Fruit fly (Drosophila melanogaster): ENCODE data around the gene CG4213.

Gene CG4213

DNA sequence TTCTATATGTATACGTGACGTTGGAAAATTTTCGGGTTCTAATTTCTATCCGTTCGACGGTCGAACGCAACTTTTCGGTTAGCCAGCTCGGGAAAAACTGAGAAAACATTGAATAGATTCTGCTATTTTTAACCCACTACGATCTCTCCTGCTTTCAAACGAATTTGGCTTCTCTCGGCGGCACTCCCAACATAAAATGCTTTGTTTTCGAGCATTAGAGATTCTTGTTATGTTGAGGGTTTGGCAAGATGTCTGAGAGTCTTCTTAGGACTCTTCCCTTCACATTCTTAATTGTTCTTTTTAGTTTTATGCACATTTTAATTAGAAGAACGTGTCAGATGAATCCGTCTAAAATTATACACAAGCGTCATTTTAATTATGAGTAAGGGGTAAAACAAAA lies at the start of gene CG4213:
CG4213 (minus strand) TSS at position 101 of the 400 bp plus-strand sequence.
- no peak for TF ChIP-seq Crg-1 (GFP tag; optimal IDR thresholded peaks at IDR 0.05)
- no peak for TF ChIP-seq cic (GFP tag; optimal IDR thresholded peaks at IDR 0.05)
- no peak for TF ChIP-seq pad (GFP tag; optimal IDR thresholded peaks at IDR 0.05)
- TF ChIP-seq CG5204 (GFP tag; optimal IDR thresholded peaks at IDR 0.05) = no peak
- TF ChIP-seq cnc (optimal IDR thresholded peaks at IDR 0.05) = no peak
- no peak for TF ChIP-seq CG1620 (GFP tag; optimal IDR thresholded peaks at IDR 0.05)
- TF ChIP-seq Mnt (GFP tag; optimal IDR thresholded peaks at IDR 0.05) = no peak
- TF ChIP-seq CG12768 (GFP tag; optimal IDR thresholded peaks at IDR 0.05) = no peak

DNA sequence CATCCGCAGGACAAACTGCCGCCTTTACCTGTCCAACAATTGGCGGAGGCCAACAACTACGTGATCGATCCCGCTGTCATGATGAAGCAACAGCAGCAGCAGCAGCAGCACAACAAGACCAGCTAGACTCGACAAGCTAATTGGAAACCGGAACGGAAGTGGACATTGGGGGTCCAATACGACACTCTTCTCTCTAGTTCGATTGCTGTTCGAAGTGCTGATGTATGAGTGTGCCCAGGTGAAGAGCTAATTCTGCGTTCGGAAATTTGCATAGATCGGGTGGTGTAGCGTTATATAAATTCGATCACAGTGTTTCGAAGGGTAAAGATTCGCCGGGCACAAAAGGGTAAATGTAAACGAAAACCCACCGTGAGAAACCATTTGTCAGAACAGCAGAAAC lies 45.1 kb upstream of the CG4213 start:
- TF ChIP-seq kay (GFP tag; ENCODE audit: borderline replicate concordance) = no peak
- no peak for TF ChIP-seq CG7101 (tag; optimal IDR thresholded peaks at IDR 0.05)
- no peak for TF ChIP-seq CG5204 (GFP tag; optimal IDR thresholded peaks at IDR 0.05)
- no peak for TF ChIP-seq CG1620 (GFP tag; optimal IDR thresholded peaks at IDR 0.05)
- no peak for TF ChIP-seq Crg-1 (GFP tag; optimal IDR thresholded peaks at IDR 0.05)
- no peak for TF ChIP-seq toe (GFP tag; optimal IDR thresholded peaks at IDR 0.05)
- TF ChIP-seq CG7045 (GFP tag; optimal IDR thresholded peaks at IDR 0.05) = no peak
- TF ChIP-seq Mnt (GFP tag; optimal IDR thresholded peaks at IDR 0.05) = no peak
- TF ChIP-seq CG12768 (GFP tag; optimal IDR thresholded peaks at IDR 0.05) = no peak
- TF ChIP-seq bab1 (GFP tag; optimal IDR thresholded peaks at IDR 0.05) = no peak
- no peak for TF ChIP-seq cic (GFP tag; optimal IDR thresholded peaks at IDR 0.05)
- no peak for TF ChIP-seq CG33017 (tag; optimal IDR thresholded peaks at IDR 0.05)
- TF ChIP-seq pad (GFP tag; optimal IDR thresholded peaks at IDR 0.05) = no peak
- no peak for TF ChIP-seq CG11617 (GFP tag; optimal IDR thresholded peaks at IDR 0.05)

DNA sequence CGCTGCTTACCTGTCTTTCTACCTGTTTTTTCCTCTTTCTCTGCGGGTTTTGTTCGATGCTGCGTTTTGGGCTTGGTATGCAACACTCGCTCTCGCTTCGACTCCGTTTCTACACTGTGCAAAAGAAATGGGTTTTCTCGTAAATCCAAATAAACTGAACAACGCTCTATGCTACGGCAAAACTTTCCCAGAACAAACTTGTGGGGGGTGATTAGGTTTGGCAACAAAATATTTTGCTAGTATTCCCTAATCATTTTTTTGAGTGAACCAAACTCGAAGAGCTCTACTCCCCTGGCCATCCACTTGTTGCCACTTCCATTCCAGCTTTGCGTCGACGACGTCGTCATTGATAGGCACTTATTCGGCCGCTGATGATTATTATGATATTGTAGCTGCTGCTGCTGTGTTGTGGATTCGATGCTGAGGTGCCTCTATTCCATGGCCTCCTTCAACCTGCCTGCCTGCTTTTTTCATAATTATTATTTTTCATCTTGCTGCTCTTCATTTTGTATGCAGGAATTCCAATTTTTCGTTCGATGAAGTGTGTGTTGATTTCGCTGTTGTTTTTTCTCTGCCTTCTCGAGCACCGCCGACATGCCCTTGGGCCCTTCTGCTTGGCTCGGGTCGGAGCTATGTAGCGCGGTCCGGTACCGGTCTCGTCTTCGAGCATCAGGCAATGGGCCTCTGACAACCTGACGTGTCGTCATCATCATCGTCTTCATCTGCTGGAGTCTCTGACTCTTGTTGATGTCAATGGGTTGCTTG lies 40.1 kb upstream of the CG4213 start:
- TF ChIP-seq bab1 (GFP tag; optimal IDR thresholded peaks at IDR 0.05) = no peak
- TF ChIP-seq Mnt (GFP tag; optimal IDR thresholded peaks at IDR 0.05) = no peak
- TF ChIP-seq CG14711 (tag; optimal IDR thresholded peaks at IDR 0.05) = no peak
- no peak for TF ChIP-seq CG11617 (GFP tag; optimal IDR thresholded peaks at IDR 0.05)
- no peak for TF ChIP-seq ovo (GFP tag; optimal IDR thresholded peaks at IDR 0.05)
- no peak for TF ChIP-seq CG12768 (GFP tag; optimal IDR thresholded peaks at IDR 0.05)
- no peak for TF ChIP-seq CG7045 (GFP tag; optimal IDR thresholded peaks at IDR 0.05)
- TF ChIP-seq pad (GFP tag; optimal IDR thresholded peaks at IDR 0.05) = no peak
- TF ChIP-seq toe (GFP tag; optimal IDR thresholded peaks at IDR 0.05) = no peak
- TF ChIP-seq kay (GFP tag; ENCODE audit: borderline replicate concordance) = no peak
- TF ChIP-seq Clk (GFP tag; optimal IDR thresholded peaks at IDR 0.05) = no peak

DNA sequence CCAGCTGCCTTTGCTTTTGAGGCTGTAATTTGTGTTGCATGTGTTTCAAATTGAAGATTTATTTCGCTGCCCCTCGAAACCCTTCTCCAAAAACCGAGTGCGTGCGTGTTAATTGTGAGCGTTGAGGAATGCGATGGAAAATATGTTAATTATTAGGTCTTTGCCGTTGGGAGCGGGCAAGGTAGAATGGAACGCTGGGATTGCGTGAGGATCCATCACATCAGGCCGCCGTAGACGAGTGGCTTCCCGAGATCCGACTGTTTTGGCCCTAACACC lies 39.4 kb upstream of the CG4213 start:
- TF ChIP-seq CG7045 (GFP tag; optimal IDR thresholded peaks at IDR 0.05) (no peak), CG14711 (tag; optimal IDR thresholded peaks at IDR 0.05) (no peak), cnc (optimal IDR thresholded peaks at IDR 0.05) (no peak), CG12768 (GFP tag; optimal IDR thresholded peaks at IDR 0.05) (no peak), Hr96 (GFP tag; optimal IDR thresholded peaks at IDR 0.05) (no peak), tj (GFP tag; optimal IDR thresholded peaks at IDR 0.05) (no peak), Clk (GFP tag; optimal IDR thresholded peaks at IDR 0.05) (no peak), Mnt (GFP tag; optimal IDR thresholded peaks at IDR 0.05) (no peak), bab1 (GFP tag; optimal IDR thresholded peaks at IDR 0.05) (no peak), cic (GFP tag; optimal IDR thresholded peaks at IDR 0.05) (no peak), pad (GFP tag; optimal IDR thresholded peaks at IDR 0.05) (no peak), ovo (GFP tag; optimal IDR thresholded peaks at IDR 0.05) (no peak), CG7101 (tag; optimal IDR thresholded peaks at IDR 0.05) (no peak), CG1620 (GFP tag; optimal IDR thresholded peaks at IDR 0.05) (no peak), CG11617 (GFP tag; optimal IDR thresholded peaks at IDR 0.05) (no peak), Crg-1 (GFP tag; optimal IDR thresholded peaks at IDR 0.05) (no peak), CG33017 (tag; optimal IDR thresholded peaks at IDR 0.05) (no peak), kay (GFP tag; ENCODE audit: borderline replicate concordance) (no peak)

DNA sequence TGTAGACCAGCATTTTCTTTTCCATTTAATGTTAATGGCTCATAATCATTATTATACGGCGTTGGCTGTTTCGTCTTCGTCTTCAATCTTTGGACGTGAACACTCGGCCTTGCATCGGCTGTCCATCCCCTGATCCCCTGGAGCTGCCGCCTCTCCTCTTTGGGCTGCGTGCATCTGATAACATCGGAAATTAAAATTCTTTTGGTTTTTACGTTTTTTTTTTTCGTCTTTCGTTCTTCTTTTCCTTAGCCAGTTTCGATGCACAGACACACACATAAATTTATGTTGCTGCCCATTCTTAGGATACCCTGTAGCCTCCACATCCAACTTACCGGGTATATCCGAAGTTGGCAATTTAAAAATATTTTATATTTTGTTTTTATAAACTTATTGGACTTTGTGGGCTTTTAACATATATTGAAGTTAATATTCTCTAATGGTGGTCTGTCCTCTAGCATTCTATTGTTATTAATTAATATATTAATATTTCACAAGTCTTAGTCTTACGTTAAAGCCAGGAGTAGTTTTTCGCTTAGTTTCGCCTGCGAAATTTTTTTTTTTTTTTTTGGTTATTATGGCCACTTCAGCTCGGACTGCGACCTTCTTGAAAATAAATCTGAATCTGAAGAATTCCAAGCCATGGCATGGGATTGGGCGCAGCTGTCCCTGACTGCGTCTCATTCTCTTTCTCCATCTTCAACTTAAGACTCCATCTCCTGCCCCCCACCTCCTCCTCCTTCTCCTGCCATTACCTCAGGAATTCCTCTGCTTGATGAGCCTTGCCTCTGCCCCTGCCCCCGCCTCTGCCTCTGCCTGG lies 38.8 kb upstream of the CG4213 start:
- TF ChIP-seq Crg-1 (GFP tag; optimal IDR thresholded peaks at IDR 0.05) (no peak), CG5204 (GFP tag; optimal IDR thresholded peaks at IDR 0.05) (no peak), CG11617 (GFP tag; optimal IDR thresholded peaks at IDR 0.05) (no peak), CG14711 (tag; optimal IDR thresholded peaks at IDR 0.05) (no peak), cnc (optimal IDR thresholded peaks at IDR 0.05) (no peak), CG33017 (tag; optimal IDR thresholded peaks at IDR 0.05) (no peak), CG1620 (GFP tag; optimal IDR thresholded peaks at IDR 0.05) (no peak), kay (GFP tag; ENCODE audit: borderline replicate concordance) (no peak), Clk (GFP tag; optimal IDR thresholded peaks at IDR 0.05) (no peak), CG7101 (tag; optimal IDR thresholded peaks at IDR 0.05) (no peak)

DNA sequence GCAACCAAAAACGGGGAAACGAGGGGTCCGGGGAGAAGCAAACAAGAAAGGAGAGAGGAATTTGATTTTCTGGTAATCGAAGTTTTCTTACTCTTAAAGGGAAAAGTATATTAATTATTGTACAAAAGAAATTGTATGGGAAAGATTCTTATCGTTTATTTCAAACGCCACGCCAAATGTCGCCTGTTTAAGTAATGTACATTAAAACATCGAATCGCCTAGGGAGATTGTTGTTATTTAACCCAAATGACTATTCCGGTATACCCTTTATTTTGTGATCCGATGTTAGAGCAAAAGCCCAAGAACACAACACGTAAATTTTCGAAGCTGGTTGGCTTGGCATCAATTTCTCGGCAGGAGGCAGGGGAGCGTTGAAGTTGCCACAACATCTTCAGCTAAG lies 37.3 kb upstream of the CG4213 start:
- no peak for TF ChIP-seq CG7101 (tag; optimal IDR thresholded peaks at IDR 0.05)
- TF ChIP-seq pad (GFP tag; optimal IDR thresholded peaks at IDR 0.05) = no peak
- TF ChIP-seq toe (GFP tag; optimal IDR thresholded peaks at IDR 0.05) = no peak
- no peak for TF ChIP-seq ovo (GFP tag; optimal IDR thresholded peaks at IDR 0.05)
- TF ChIP-seq Mnt (GFP tag; optimal IDR thresholded peaks at IDR 0.05) = no peak
- TF ChIP-seq Hr96 (GFP tag; optimal IDR thresholded peaks at IDR 0.05) = no peak
- TF ChIP-seq CG14711 (tag; optimal IDR thresholded peaks at IDR 0.05) = no peak
- TF ChIP-seq CG11617 (GFP tag; optimal IDR thresholded peaks at IDR 0.05) = no peak
- TF ChIP-seq cnc (optimal IDR thresholded peaks at IDR 0.05) = no peak
- TF ChIP-seq Clk (GFP tag; optimal IDR thresholded peaks at IDR 0.05) = no peak
- TF ChIP-seq CG5204 (GFP tag; optimal IDR thresholded peaks at IDR 0.05) = no peak
- TF ChIP-seq cic (GFP tag; optimal IDR thresholded peaks at IDR 0.05) = no peak
- no peak for TF ChIP-seq tj (GFP tag; optimal IDR thresholded peaks at IDR 0.05)
- TF ChIP-seq CG1620 (GFP tag; optimal IDR thresholded peaks at IDR 0.05) = no peak
- no peak for TF ChIP-seq CG33017 (tag; optimal IDR thresholded peaks at IDR 0.05)
